Worm (Caenorhabditis elegans): ENCODE measurements around the gene T25B2.3.
A peak's percentile ranks its signal among the peaks of the same experiment; 100 is the strongest.

Gene T25B2.3

ce11 chrX:6134423-6134822 lies 41.5 kb upstream of the T25B2.3 start:
- TF ChIP-seq ces-1 (GFP tag; optimal IDR thresholded peaks at IDR 0.05) (no peak), fkh-10 (GFP tag; optimal IDR thresholded peaks at IDR 0.05) (peak; percentile 33), nhr-19 (GFP tag; conservative IDR thresholded peaks at IDR 0.05) (no peak), nhr-84 (tag; optimal IDR thresholded peaks at IDR 0.05) (no peak), efl-3 (GFP tag; optimal IDR thresholded peaks at IDR 0.05) (no peak), lin-14 (GFP tag; optimal IDR thresholded peaks at IDR 0.05) (peak; percentile 67), ceh-88 (GFP tag; IDR thresholded peaks at IDR 0.05) (no peak), mab-9 (GFP tag; IDR thresholded peaks at IDR 0.05) (0 out of 2 replicates have a peak, but pooled peaks have one; percentile 26), ztf-4 (tag; optimal IDR thresholded peaks at IDR 0.05) (no peak), fos-1 (tag; optimal IDR thresholded peaks at IDR 0.05) (no peak), unc-62 (GFP tag; optimal IDR thresholded peaks at IDR 0.05) (no peak), nhr-71 (tag; optimal IDR thresholded peaks at IDR 0.05) (peak; percentile 13), xbp-1 (tag; optimal IDR thresholded peaks at IDR 0.05) (peak; percentile 6)

- TF ChIP-seq isw-1 (GFP tag; IDR thresholded peaks at IDR 0.05): no peak
- TF ChIP-seq snu-23 (GFP tag; optimal IDR thresholded peaks at IDR 0.05): no peak
- TF ChIP-seq ztf-11 (tag; optimal IDR thresholded peaks at IDR 0.05): no peak
- TF ChIP-seq dpl-1 (GFP tag; optimal IDR thresholded peaks at IDR 0.05): no peak
- TF ChIP-seq ets-5 (GFP tag; IDR thresholded peaks at IDR 0.05): no peak
- TF ChIP-seq hlh-17 (GFP tag; optimal IDR thresholded peaks at IDR 0.05; ENCODE audit: borderline replicate concordance): no peak
Observed at ce11 chrX:6138243-6138642, 37.7 kb upstream of the T25B2.3 start, which contains the start of gene Y72A10A.1. Gene Y72A10A.1, minus strand, starts transcription at chrX:6138343.

- TF ChIP-seq rnt-1 (tag; optimal IDR thresholded peaks at IDR 0.05) (peak; percentile 21), unc-130 (tag; optimal IDR thresholded peaks at IDR 0.05) (no peak), ets-5 (GFP tag; IDR thresholded peaks at IDR 0.05) (no peak), lin-14 (GFP tag; optimal IDR thresholded peaks at IDR 0.05) (peak; percentile 32), nhr-19 (GFP tag; conservative IDR thresholded peaks at IDR 0.05) (no peak), ces-1 (GFP tag; optimal IDR thresholded peaks at IDR 0.05) (no peak), nhr-76 (tag; optimal IDR thresholded peaks at IDR 0.05) (no peak), sox-4 (tag; optimal IDR thresholded peaks at IDR 0.05) (no peak)
Observed at ce11 chrX:6145921-6146320, 30.0 kb upstream of the T25B2.3 start.

ce11 chrX:6150449-6150848 lies 25.5 kb upstream of the T25B2.3 start, which contains the start of gene tag-275:
Gene tag-275, minus strand, starts transcription at chrX:6150549.
- TF ChIP-seq lin-35 (GFP tag; optimal IDR thresholded peaks at IDR 0.05) (no peak), unc-98 (GFP tag; IDR thresholded peaks at IDR 0.05) (no peak), fkh-4 (tag; optimal IDR thresholded peaks at IDR 0.05; ENCODE audit: borderline replicate concordance) (no peak), aha-1 (tag; optimal IDR thresholded peaks at IDR 0.05) (no peak), snu-23 (GFP tag; optimal IDR thresholded peaks at IDR 0.05) (no peak), lin-15B (tag; optimal IDR thresholded peaks at IDR 0.05) (no peak), zip-4 (GFP tag; optimal IDR thresholded peaks at IDR 0.05) (no peak), ceh-82 (tag; optimal IDR thresholded peaks at IDR 0.05) (no peak), nhr-84 (tag; optimal IDR thresholded peaks at IDR 0.05) (no peak), C34B4.2 (tag; optimal IDR thresholded peaks at IDR 0.05) (no peak), jun-1 (tag; optimal IDR thresholded peaks at IDR 0.05) (no peak), sup-37 (GFP tag; optimal IDR thresholded peaks at IDR 0.05) (no peak)

ce11 chrX:6150949-6151519 lies 24.9 kb upstream of the T25B2.3 start:
- TF ChIP-seq alr-1 (tag; optimal IDR thresholded peaks at IDR 0.05; ENCODE audit: borderline replicate concordance): no peak
- peak; percentile 3 for TF ChIP-seq blmp-1 (tag; optimal IDR thresholded peaks at IDR 0.05)
- no peak for TF ChIP-seq nhr-12 (tag; optimal IDR thresholded peaks at IDR 0.05)
- no peak for TF ChIP-seq nhr-20 (tag; optimal IDR thresholded peaks at IDR 0.05)
- TF ChIP-seq sox-4 (tag; optimal IDR thresholded peaks at IDR 0.05): no peak
- TF ChIP-seq pag-3 (tag; optimal IDR thresholded peaks at IDR 0.05; ENCODE audit: borderline replicate concordance, insufficient read depth): no peak
- no peak for TF ChIP-seq F16B12.6 (tag; optimal IDR thresholded peaks at IDR 0.05)
- TF ChIP-seq lin-15B (tag; optimal IDR thresholded peaks at IDR 0.05): no peak
- TF ChIP-seq rnt-1 (tag; optimal IDR thresholded peaks at IDR 0.05): no peak
- no peak for TF ChIP-seq ceh-8 (GFP tag; optimal IDR thresholded peaks at IDR 0.05)
- TF ChIP-seq efl-3 (GFP tag; optimal IDR thresholded peaks at IDR 0.05): no peak
- peak; percentile 78 for TF ChIP-seq dsc-1 (tag; optimal IDR thresholded peaks at IDR 0.05)
- TF ChIP-seq ces-1 (GFP tag; optimal IDR thresholded peaks at IDR 0.05): no peak
- no peak for TF ChIP-seq unc-62 (GFP tag; optimal IDR thresholded peaks at IDR 0.05)
